Worm (Caenorhabditis elegans) whole organism, L3 larva: Measurements from ENCODE around the gene C18G1.8.

Source experiments
- aly-2 ChIP-seq: fragments of 150-350 bp; optimal IDR thresholded peaks from 2 replicates; lab custom pipeline; 2014; ENCODE audit warnings: missing biosample characterization, missing genetic modification characterization
- egl-5 ChIP-seq: fragments of 150-350 bp; optimal IDR thresholded peaks from 2 replicates; lab custom pipeline; 2017; ENCODE audit warnings: missing biosample characterization, missing genetic modification reagents, missing genetic modification characterization, inconsistent platforms
- fkh-10 ChIP-seq: sonication (generic microtip); optimal IDR thresholded peaks from 2 replicates; lab custom pipeline; 2017; ENCODE audit warnings: missing biosample characterization, missing genetic modification reagents, missing genetic modification characterization
- fos-1 ChIP-seq: fragments of 150-350 bp; optimal IDR thresholded peaks from 2 replicates; lab custom pipeline; 2014; ENCODE audit warnings: missing biosample characterization, missing genetic modification characterization
- lin-15B ChIP-seq: fragments of 150-350 bp; optimal IDR thresholded peaks from 2 replicates; lab custom pipeline; 2014; ENCODE audit warnings: missing biosample characterization, missing genetic modification characterization
- nhr-11 ChIP-seq: fragments of 150-350 bp; optimal IDR thresholded peaks from 2 replicates; lab custom pipeline; 2014; ENCODE audit warnings: missing biosample characterization, missing genetic modification characterization

ce11 chrV:4787166-4787565 lies 20.8 kb upstream of the C18G1.8 start, which contains the start of gene R02F11.9:
- TF ChIP-seq lin-15B (tag; lab: Kevin White, UChicago) (no peak), fkh-10 (GFP tag; lab: Kevin White, UChicago) (no peak), fos-1 (tag; lab: Kevin White, UChicago) (no peak), aly-2 (no peak), nhr-11 (no peak), egl-5 (no peak)
